Fruit fly (Drosophila melanogaster) whole organism, embryonic: ENCODE results near the gene CG32483.

Experiments
- Abd-B ChIP-seq: fragments of 200-800 bp; sonication (Bioruptor generic); optimal IDR thresholded peaks from 2 replicates; lab custom pipeline; 2018; ENCODE audit warnings: missing biosample characterization, mild to moderate bottlenecking, missing genetic modification characterization, moderate library complexity
- Asciz ChIP-seq: fragments of 200-800 bp; sonication (Bioruptor generic); optimal IDR thresholded peaks from 2 replicates; lab custom pipeline; 2017; ENCODE audit warnings: missing biosample characterization, mild to moderate bottlenecking, missing genetic modification characterization, missing genetic modification reagents
- CG10209 ChIP-seq: fragments of 200-800 bp; sonication (Bioruptor generic); optimal IDR thresholded peaks from 3 replicates; lab custom pipeline; 2017; ENCODE audit warnings: missing biosample characterization, mild to moderate bottlenecking, missing genetic modification characterization, missing genetic modification reagents
- CG1024 ChIP-seq: fragments of 200-800 bp; sonication (Bioruptor generic); IDR thresholded peaks from 2 replicates; pipeline ENCODE4 v1.3.6; 2022; ENCODE audit warnings: missing biosample characterization, missing genetic modification characterization
- CG10565 ChIP-seq: fragments of 200-800 bp; sonication (Bioruptor generic); optimal IDR thresholded peaks from 3 replicates; lab custom pipeline; 2016; ENCODE audit warnings: missing biosample characterization, mild to moderate bottlenecking, missing genetic modification characterization
- CG11696 ChIP-seq: fragments of 200-800 bp; sonication (Bioruptor generic); IDR thresholded peaks from 2 replicates; pipeline ENCODE4 v1.3.6; 2022; ENCODE audit warnings: missing biosample characterization, missing genetic modification characterization
- CG11723 ChIP-seq: fragments of 200-800 bp; sonication (Bioruptor generic); optimal IDR thresholded peaks from 2 replicates; lab custom pipeline; 2017; ENCODE audit warnings: missing biosample characterization, mild to moderate bottlenecking, missing genetic modification characterization
- CG14014 ChIP-seq: fragments of 200-800 bp; sonication (Bioruptor generic); IDR thresholded peaks from 2 replicates; pipeline ENCODE4 v1.3.6; 2022; ENCODE audit warnings: missing biosample characterization, missing genetic modification characterization
- CG14050 ChIP-seq: fragments of 200-800 bp; sonication (Bioruptor generic); IDR thresholded peaks from 3 replicates; pipeline ENCODE4 v1.3.6; 2022; ENCODE audit warnings: missing biosample characterization, missing genetic modification characterization
- CG14667 ChIP-seq: fragments of 200-800 bp; sonication (Bioruptor generic); IDR thresholded peaks from 2 replicates; pipeline ENCODE4 v1.3.6; 2022; ENCODE audit warnings: missing biosample characterization, missing genetic modification characterization
- CG15514 ChIP-seq: fragments of 200-800 bp; sonication (Bioruptor generic); optimal IDR thresholded peaks from 3 replicates; lab custom pipeline; 2017; ENCODE audit warnings: missing biosample characterization, missing genetic modification characterization, mild to moderate bottlenecking, moderate library complexity, missing genetic modification reagents
- CG16863 ChIP-seq: fragments of 200-800 bp; sonication (Bioruptor generic); optimal IDR thresholded peaks from 3 replicates; lab custom pipeline; 2016; ENCODE audit warnings: missing biosample characterization, missing genetic modification characterization
- CG18011 ChIP-seq: fragments of 200-800 bp; sonication (Bioruptor generic); optimal IDR thresholded peaks from 2 replicates; lab custom pipeline; 2017; ENCODE audit warnings: missing biosample characterization, missing genetic modification characterization, mild to moderate bottlenecking, moderate library complexity, missing genotype
- CG18262 ChIP-seq: fragments of 200-800 bp; optimal IDR thresholded peaks from 3 replicates; lab custom pipeline; 2019; ENCODE audit warnings: missing biosample characterization, mild to moderate bottlenecking, missing genetic modification characterization, moderate library complexity
- CG2120 ChIP-seq: fragments of 200-800 bp; sonication (Bioruptor generic); optimal IDR thresholded peaks from 3 replicates; lab custom pipeline; 2016; ENCODE audit warnings: missing biosample characterization, missing genetic modification characterization
- CG30020 ChIP-seq: fragments of 200-800 bp; optimal IDR thresholded peaks from 2 replicates; lab custom pipeline; 2019; ENCODE audit warnings: missing biosample characterization, mild to moderate bottlenecking, missing genetic modification characterization, moderate library complexity
- CG31388 ChIP-seq: fragments of 200-800 bp; sonication (Bioruptor generic); optimal IDR thresholded peaks from 2 replicates; lab custom pipeline; 2016; ENCODE audit warnings: missing biosample characterization, missing genetic modification characterization
- CG32767 ChIP-seq: fragments of 200-800 bp; sonication (Bioruptor generic); IDR thresholded peaks from 2 replicates; pipeline ENCODE4 v1.3.6; 2022; ENCODE audit warnings: missing biosample characterization, missing genetic modification characterization
- CG42726 ChIP-seq: fragments of 200-800 bp; sonication (Bioruptor generic); IDR thresholded peaks from 2 replicates; pipeline ENCODE4 v1.3.6; 2022; ENCODE audit warnings: missing biosample characterization, missing genetic modification characterization; ENCODE audit not compliant: partially characterized antibody
- CG4424 ChIP-seq: fragments of 200-800 bp; sonication (Bioruptor generic); optimal IDR thresholded peaks from 3 replicates; lab custom pipeline; 2016; ENCODE audit warnings: missing biosample characterization, missing genetic modification characterization
- CG6683 ChIP-seq: fragments of 200-800 bp; sonication (Bioruptor generic); optimal IDR thresholded peaks from 2 replicates; lab custom pipeline; 2017; ENCODE audit warnings: missing biosample characterization, mild to moderate bottlenecking, missing genetic modification characterization, missing genetic modification reagents
- CG7745 ChIP-seq: fragments of 200-800 bp; sonication (Bioruptor generic); optimal IDR thresholded peaks from 2 replicates; lab custom pipeline; 2018; ENCODE audit warnings: missing biosample characterization, mild to moderate bottlenecking, missing genetic modification characterization, moderate library complexity
- E2f1 ChIP-seq: fragments of 200-800 bp; sonication (Bioruptor generic); IDR thresholded peaks from 2 replicates; pipeline ENCODE4 v1.3.6; 2022; ENCODE audit warnings: missing biosample characterization, missing genetic modification characterization
- HLH54F ChIP-seq: fragments of 200-800 bp; sonication (Bioruptor generic); optimal IDR thresholded peaks from 3 replicates; lab custom pipeline; 2016; ENCODE audit warnings: missing biosample characterization, missing genetic modification characterization
- Hr78 ChIP-seq, 2 experiments: fragments of 200-800 bp in 1 of 2; fragments of >200 bp in 1 of 2; sonication (Bioruptor generic) in 1 of 2; optimal IDR thresholded peaks; 2 replicates each; lab custom pipeline; 2017 to 2019; ENCODE audit warnings: missing biosample characterization in 2 of 2, missing genetic modification characterization in 2 of 2, mild to moderate bottlenecking in 1 of 2, moderate library complexity in 1 of 2
- NK7.1 ChIP-seq: fragments of 200-800 bp; sonication (Bioruptor generic); optimal IDR thresholded peaks from 3 replicates; lab custom pipeline; 2016; ENCODE audit warnings: missing biosample characterization, missing genetic modification characterization
- Neu2 ChIP-seq: fragments of 200-800 bp; sonication (Bioruptor generic); optimal IDR thresholded peaks from 3 replicates; lab custom pipeline; 2016; ENCODE audit warnings: missing biosample characterization, missing genetic modification characterization, borderline replicate concordance
- Rx ChIP-seq: fragments of 200-800 bp; sonication (Bioruptor generic); IDR thresholded peaks from 2 replicates; pipeline ENCODE4 v1.3.6; 2022; ENCODE audit warnings: missing biosample characterization, missing genetic modification characterization
- Sox100B ChIP-seq: fragments of 200-800 bp; sonication (Bioruptor generic); optimal IDR thresholded peaks from 3 replicates; lab custom pipeline; 2018; ENCODE audit warnings: missing biosample characterization, mild to moderate bottlenecking, missing genetic modification characterization
- Spps ChIP-seq: fragments of 200-800 bp; sonication (Bioruptor generic); optimal IDR thresholded peaks from 2 replicates; lab custom pipeline; 2018; ENCODE audit warnings: missing biosample characterization, mild to moderate bottlenecking, missing genetic modification characterization
- Sry-δ ChIP-seq: fragments of 200-800 bp; sonication (Bioruptor generic); optimal IDR thresholded peaks from 2 replicates; lab custom pipeline; 2016; ENCODE audit warnings: missing biosample characterization, missing genetic modification characterization
- YL-1 ChIP-seq: fragments of 200-800 bp; sonication (Bioruptor generic); optimal IDR thresholded peaks from 3 replicates; lab custom pipeline; 2017; ENCODE audit warnings: missing biosample characterization, mild to moderate bottlenecking, missing genetic modification characterization
- br ChIP-seq: fragments of >200 bp; optimal IDR thresholded peaks from 2 replicates; lab custom pipeline; 2017
- cas ChIP-seq: fragments of 200-800 bp; sonication (Bioruptor generic); IDR thresholded peaks from 2 replicates; pipeline ENCODE4 v1.3.6; 2022; ENCODE audit warnings: missing biosample characterization, missing genetic modification characterization
- corto ChIP-seq: fragments of 200-800 bp; sonication (Bioruptor generic); optimal IDR thresholded peaks from 2 replicates; lab custom pipeline; 2016; ENCODE audit warnings: missing biosample characterization, mild to moderate bottlenecking, missing genetic modification characterization, moderate library complexity
- ftz-f1 ChIP-seq: fragments of 200-800 bp; sonication (Bioruptor generic); optimal IDR thresholded peaks from 2 replicates; lab custom pipeline; 2016; ENCODE audit warnings: missing biosample characterization, missing genetic modification characterization
- grn ChIP-seq: fragments of 200-800 bp; sonication (Bioruptor generic); optimal IDR thresholded peaks from 3 replicates; lab custom pipeline; 2017; ENCODE audit warnings: missing biosample characterization, missing genetic modification characterization
- klu ChIP-seq: fragments of 200-800 bp; sonication (Bioruptor generic); IDR thresholded peaks from 2 replicates; pipeline ENCODE4 v1.3.6; 2022; ENCODE audit warnings: missing biosample characterization, missing genetic modification characterization
- lab ChIP-seq: fragments of 200-800 bp; sonication (Bioruptor generic); optimal IDR thresholded peaks from 3 replicates; lab custom pipeline; 2017; ENCODE audit warnings: missing biosample characterization, missing genetic modification characterization, mild to moderate bottlenecking, moderate library complexity, missing genetic modification reagents
- lmd ChIP-seq: fragments of 200-800 bp; sonication (Bioruptor generic); IDR thresholded peaks from 2 replicates; pipeline ENCODE4 v1.3.6; 2022; ENCODE audit warnings: missing biosample characterization, missing genetic modification characterization
- mld ChIP-seq: fragments of 200-800 bp; sonication (Bioruptor generic); IDR thresholded peaks from 3 replicates; pipeline ENCODE4 v1.3.6; 2022; ENCODE audit warnings: missing biosample characterization, missing genetic modification characterization; ENCODE audit not compliant: partially characterized antibody
- pho ChIP-seq: fragments of 200-800 bp; sonication (Bioruptor generic); optimal IDR thresholded peaks from 2 replicates; lab custom pipeline; 2016; ENCODE audit warnings: missing biosample characterization, missing genetic modification characterization
- pum ChIP-seq: fragments of 200-800 bp; sonication (Bioruptor generic); optimal IDR thresholded peaks from 2 replicates; lab custom pipeline; 2016; ENCODE audit warnings: missing biosample characterization, missing genetic modification characterization
- sob ChIP-seq: fragments of 200-800 bp; sonication (Bioruptor generic); IDR thresholded peaks from 2 replicates; pipeline ENCODE4 v1.3.6; 2022; ENCODE audit warnings: missing biosample characterization, missing genetic modification characterization
- sug ChIP-seq: fragments of 200-800 bp; optimal IDR thresholded peaks from 2 replicates; lab custom pipeline; 2019; ENCODE audit warnings: missing biosample characterization, mild to moderate bottlenecking, missing genetic modification characterization, moderate library complexity
- ttk ChIP-seq: fragments of 200-800 bp; sonication (Bioruptor generic); IDR thresholded peaks from 2 replicates; pipeline ENCODE4 v2.1.2; 2022; ENCODE audit warnings: missing biosample characterization, missing genetic modification characterization
- tx ChIP-seq: fragments of 200-800 bp; sonication (Bioruptor generic); optimal IDR thresholded peaks from 2 replicates; lab custom pipeline; 2016; ENCODE audit warnings: missing biosample characterization, missing genetic modification characterization
- vfl ChIP-seq: fragments of 200-800 bp; sonication (Bioruptor generic); optimal IDR thresholded peaks from 2 replicates; lab custom pipeline; 2016; ENCODE audit warnings: missing biosample characterization, missing genetic modification characterization
- wdn ChIP-seq: fragments of 200-800 bp; sonication (Bioruptor generic); IDR thresholded peaks from 2 replicates; pipeline ENCODE4 v1.3.6; 2022; ENCODE audit warnings: missing biosample characterization, missing genetic modification characterization

The CG32483 gene

dm6 chr3L:738523-739356 is 48.9 kb upstream of the CG32483 start (continued):
- peak; percentile 43 for TF ChIP-seq CG18011 (GFP tag; lab: Kevin White, UChicago)
- peak; percentile 90 for TF ChIP-seq lmd (GFP tag; lab: Robert Waterston, UW)
- peak; percentile 87 for TF ChIP-seq CG31388 (GFP tag; lab: Kevin White, UChicago)
- TF ChIP-seq ttk (GFP tag; lab: Robert Waterston, UW): peak; percentile 90
- peak; percentile 91 for TF ChIP-seq CG10209 (GFP tag; lab: Kevin White, UChicago)
- no peak for TF ChIP-seq pho
- peak; percentile 93 for TF ChIP-seq Sox100B (GFP tag; lab: Kevin White, UChicago)
- peak; percentile 79 for TF ChIP-seq CG11696 (GFP tag; lab: Robert Waterston, UW)
- peak; percentile 75 for TF ChIP-seq Rx (GFP tag; lab: Robert Waterston, UW)
- TF ChIP-seq CG42726 (GFP tag; lab: Robert Waterston, UW): no peak
- peak; percentile 24 for TF ChIP-seq CG7745 (tag; lab: Kevin White, UChicago)
- TF ChIP-seq CG4424: peak; percentile 95
- peak; percentile 86 for TF ChIP-seq E2f1 (GFP tag; lab: Robert Waterston, UW)
- peak; percentile 84 for TF ChIP-seq CG14050 (GFP tag; lab: Robert Waterston, UW)
- peak; percentile 82 for TF ChIP-seq Abd-B (GFP tag; lab: Kevin White, UChicago)
- TF ChIP-seq sug (tag; lab: Kevin White, UChicago): peak; percentile 80
- peak; percentile 55; the same call in 1 of the 2 replicates for TF ChIP-seq cas (GFP tag; lab: Robert Waterston, UW)
- TF ChIP-seq vfl (GFP tag; lab: Kevin White, UChicago): peak; percentile 69
- TF ChIP-seq ftz-f1 (GFP tag; lab: Kevin White, UChicago): peak; percentile 28
- peak; percentile 95 for TF ChIP-seq lab (GFP tag; lab: Kevin White, UChicago)
- peak; percentile 86 for TF ChIP-seq CG6683 (GFP tag; lab: Kevin White, UChicago)
- TF ChIP-seq wdn (GFP tag; lab: Robert Waterston, UW): peak; percentile 71
- TF ChIP-seq Neu2 (GFP tag; lab: Kevin White, UChicago): no peak
- TF ChIP-seq Spps (tag; lab: Kevin White, UChicago): peak; percentile 90
- peak in 1 of 2 experiments; percentile 78 for TF ChIP-seq Hr78 (GFP tag; optimal IDR thresholded peaks at IDR 0.05; lab: Kevin White, UChicago)
- peak; percentile 1 for TF ChIP-seq tx (GFP tag; lab: Kevin White, UChicago)
- peak; percentile 48 for TF ChIP-seq CG16863
- peak; percentile 75 for TF ChIP-seq CG30020 (tag; lab: Kevin White, UChicago)
- TF ChIP-seq HLH54F (GFP tag; lab: Kevin White, UChicago): peak; percentile 45
- peak; percentile 80 for TF ChIP-seq klu (GFP tag; lab: Robert Waterston, UW)
- TF ChIP-seq CG32767 (GFP tag; lab: Robert Waterston, UW): peak; percentile 88
- TF ChIP-seq corto (GFP tag; lab: Kevin White, UChicago): peak; percentile 88
- peak; percentile 89 for TF ChIP-seq CG11723
- peak; percentile 52 for TF ChIP-seq YL-1 (GFP tag; lab: Kevin White, UChicago)
- TF ChIP-seq CG10565 (GFP tag; lab: Kevin White, UChicago): peak; percentile 63
- peak; percentile 28 for TF ChIP-seq NK7.1 (GFP tag; lab: Kevin White, UChicago)
- peak; percentile 65 for TF ChIP-seq pum (GFP tag; lab: Kevin White, UChicago)
- TF ChIP-seq CG14667: peak; percentile 89
- peak; percentile 83 for TF ChIP-seq CG1024
- TF ChIP-seq CG18262: peak; percentile 95
- peak; percentile 90 for TF ChIP-seq Asciz
- no peak for TF ChIP-seq br (lab: Kevin White, UChicago)
- TF ChIP-seq CG2120 (GFP tag; lab: Kevin White, UChicago): peak; percentile 78
- no peak for TF ChIP-seq mld
- peak; percentile 21 for TF ChIP-seq Sry-δ
- TF ChIP-seq CG15514 (GFP tag; lab: Kevin White, UChicago): peak; percentile 76
- TF ChIP-seq sob (GFP tag; lab: Robert Waterston, UW): peak; percentile 87
- peak; percentile 87 for TF ChIP-seq CG14014
- peak; percentile 2 for TF ChIP-seq grn (GFP tag; lab: Kevin White, UChicago)
